Fruit fly (Drosophila melanogaster): ENCODE data around the gene Cp7Fb.
A peak's percentile ranks its signal among the peaks of the same experiment; 100 is the strongest.

Gene Cp7Fb

dm6 chrX:8517121-8518024 lies 43.7 kb downstream of the Cp7Fb start, which contains the start of gene Nrg:
TSS of gene Nrg (plus strand) at chrX:8517373.
- peak; percentile 75 for TF ChIP-seq CG17801 (GFP tag; optimal IDR thresholded peaks at IDR 0.05; ENCODE audit: partially characterized antibody)

- no peak for TF ChIP-seq CG17801 (GFP tag; optimal IDR thresholded peaks at IDR 0.05; ENCODE audit: partially characterized antibody)
Observed at dm6 chrX:8518025-8518661, 44.5 kb downstream of the Cp7Fb start.

dm6 chrX:8520517-8520916 lies 46.9 kb downstream of the Cp7Fb start:
- no peak for TF ChIP-seq CG17801 (GFP tag; optimal IDR thresholded peaks at IDR 0.05; ENCODE audit: partially characterized antibody)

dm6 chrX:8521492-8521891 lies 47.9 kb downstream of the Cp7Fb start:
- TF ChIP-seq CG17801 (GFP tag; optimal IDR thresholded peaks at IDR 0.05; ENCODE audit: partially characterized antibody): peak; percentile 67

dm6 chrX:8522504-8522903 lies 48.9 kb downstream of the Cp7Fb start:
- no peak for TF ChIP-seq CG17801 (GFP tag; optimal IDR thresholded peaks at IDR 0.05; ENCODE audit: partially characterized antibody)

dm6 chrX:8523572-8524155 lies 50.0 kb downstream of the Cp7Fb start:
- no peak for TF ChIP-seq CG17801 (GFP tag; optimal IDR thresholded peaks at IDR 0.05; ENCODE audit: partially characterized antibody)
